Fruit fly (Drosophila melanogaster) whole organism, prepupa: Measurements from ENCODE around the gene Sfp24Ba.

ENCODE experiments used
- Blimp-1 ChIP-seq: fragments of 200-800 bp; sonication (Bioruptor generic); optimal IDR thresholded peaks from 3 replicates; lab custom pipeline; 2017; ENCODE audit warnings: missing biosample characterization, missing genetic modification characterization, mild to moderate bottlenecking, moderate library complexity, missing genetic modification reagents
- CG10631 ChIP-seq: fragments of 200-800 bp; sonication (Bioruptor generic); optimal IDR thresholded peaks from 2 replicates; lab custom pipeline; 2016; ENCODE audit warnings: missing biosample characterization, missing genetic modification characterization
- CG10669 ChIP-seq: fragments of 200-800 bp; sonication (Bioruptor generic); optimal IDR thresholded peaks from 3 replicates; lab custom pipeline; 2018; ENCODE audit warnings: missing biosample characterization, mild to moderate bottlenecking, missing genetic modification characterization, moderate library complexity
- CG11294 ChIP-seq: fragments of 200-800 bp; sonication (Bioruptor generic); IDR thresholded peaks from 2 replicates; pipeline ENCODE4 v1.3.6; 2022; ENCODE audit warnings: missing biosample characterization, missing genetic modification characterization
- CG11762 ChIP-seq: fragments of 200-800 bp; sonication (Bioruptor generic); optimal IDR thresholded peaks from 3 replicates; lab custom pipeline; 2016; ENCODE audit warnings: missing biosample characterization, missing genetic modification characterization; ENCODE audit not compliant: insufficient read depth
- CG11902 ChIP-seq: fragments of 200-800 bp; sonication (Bioruptor generic); optimal IDR thresholded peaks from 3 replicates; lab custom pipeline; 2016; ENCODE audit warnings: missing biosample characterization, missing genetic modification characterization
- CG15336 ChIP-seq: fragments of 200-800 bp; sonication (Bioruptor generic); IDR thresholded peaks from 2 replicates; pipeline ENCODE4 v1.3.6; 2022; ENCODE audit warnings: missing biosample characterization, missing genetic modification characterization
- CG1621 ChIP-seq: fragments of 200-800 bp; sonication (Bioruptor generic); optimal IDR thresholded peaks from 3 replicates; lab custom pipeline; 2018; ENCODE audit warnings: missing biosample characterization, mild to moderate bottlenecking, missing genetic modification characterization
- CG3032 ChIP-seq: fragments of 200-800 bp; optimal IDR thresholded peaks from 2 replicates; lab custom pipeline; 2019; ENCODE audit warnings: missing biosample characterization, mild to moderate bottlenecking, missing genetic modification characterization, moderate library complexity
- CG31627 ChIP-seq: fragments of 200-800 bp; sonication (Bioruptor generic); optimal IDR thresholded peaks from 3 replicates; lab custom pipeline; 2016; ENCODE audit warnings: missing biosample characterization, missing genetic modification characterization
- CG32006 ChIP-seq: fragments of 200-800 bp; sonication (Bioruptor generic); optimal IDR thresholded peaks from 3 replicates; lab custom pipeline; 2017; ENCODE audit warnings: missing biosample characterization, mild to moderate bottlenecking, missing genetic modification characterization
- CG4318 ChIP-seq: fragments of 200-800 bp; sonication (Bioruptor generic); optimal IDR thresholded peaks from 3 replicates; lab custom pipeline; 2017; ENCODE audit warnings: missing biosample characterization, mild to moderate bottlenecking, missing genetic modification characterization
- CG6276 ChIP-seq: fragments of 200-800 bp; sonication (Bioruptor generic); optimal IDR thresholded peaks from 2 replicates; lab custom pipeline; 2017; ENCODE audit warnings: missing biosample characterization, mild to moderate bottlenecking, missing genetic modification characterization
- CG6792 ChIP-seq: fragments of 200-800 bp; sonication (Bioruptor generic); optimal IDR thresholded peaks from 3 replicates; lab custom pipeline; 2016; ENCODE audit warnings: missing biosample characterization, missing genetic modification characterization
- CG6808 ChIP-seq: fragments of 200-800 bp; sonication (Bioruptor generic); optimal IDR thresholded peaks from 3 replicates; lab custom pipeline; 2017; ENCODE audit warnings: missing biosample characterization, missing genetic modification characterization, mild to moderate bottlenecking, moderate library complexity, missing genetic modification reagents
- CG6854 ChIP-seq: fragments of 200-800 bp; sonication (Bioruptor generic); optimal IDR thresholded peaks from 2 replicates; lab custom pipeline; 2017; ENCODE audit warnings: missing biosample characterization, mild to moderate bottlenecking, missing genetic modification characterization
- CG7368 ChIP-seq: fragments of 200-800 bp; sonication (Bioruptor generic); optimal IDR thresholded peaks from 3 replicates; lab custom pipeline; 2016; ENCODE audit warnings: missing biosample characterization, missing genetic modification characterization
- CG8319 ChIP-seq: fragments of 200-800 bp; sonication (Bioruptor generic); optimal IDR thresholded peaks from 3 replicates; lab custom pipeline; 2016; ENCODE audit warnings: missing biosample characterization, missing genetic modification characterization
- CG8632 ChIP-seq: fragments of 200-800 bp; sonication (Bioruptor generic); optimal IDR thresholded peaks from 3 replicates; lab custom pipeline; 2016; ENCODE audit warnings: missing biosample characterization, missing genetic modification characterization
- CG9139 ChIP-seq: fragments of 200-800 bp; sonication (Bioruptor generic); optimal IDR thresholded peaks from 3 replicates; lab custom pipeline; 2017; ENCODE audit warnings: missing biosample characterization, mild to moderate bottlenecking, missing genetic modification characterization
- Eip78C ChIP-seq: fragments of 200-800 bp; sonication (Bioruptor generic); peaks from one replicate; lab custom pipeline; 2016; ENCODE audit warnings: missing biosample characterization, missing genetic modification characterization
- Gug ChIP-seq: fragments of 200-800 bp; sonication (Bioruptor generic); IDR thresholded peaks from 2 replicates; pipeline ENCODE4 v1.3.6; 2022; ENCODE audit warnings: missing biosample characterization, missing genetic modification characterization
- Hr38 ChIP-seq: sonication (Bioruptor generic); optimal IDR thresholded peaks from 2 replicates; lab custom pipeline; 2016; ENCODE audit warnings: missing biosample characterization, missing genetic modification characterization
- Hr4 ChIP-seq: fragments of 200-800 bp; sonication (Bioruptor generic); optimal IDR thresholded peaks from 3 replicates; lab custom pipeline; 2016; ENCODE audit warnings: missing biosample characterization, missing genetic modification characterization
- Lpt ChIP-seq: fragments of 200-800 bp; sonication (Bioruptor generic); optimal IDR thresholded peaks from 3 replicates; lab custom pipeline; 2016; ENCODE audit warnings: missing biosample characterization, missing genetic modification characterization
- Met ChIP-seq: fragments of 200-800 bp; sonication (Bioruptor generic); optimal IDR thresholded peaks from 3 replicates; lab custom pipeline; 2016; ENCODE audit warnings: missing biosample characterization, missing genetic modification characterization
- OdsH ChIP-seq: fragments of 200-800 bp; sonication (Bioruptor generic); optimal IDR thresholded peaks from 3 replicates; lab custom pipeline; 2016; ENCODE audit warnings: missing biosample characterization, missing genetic modification characterization
- Sox14 ChIP-seq: fragments of 200-800 bp; sonication (Bioruptor generic); optimal IDR thresholded peaks from 3 replicates; lab custom pipeline; 2016; ENCODE audit warnings: missing biosample characterization, missing genetic modification characterization
- Sox15 ChIP-seq: fragments of 200-800 bp; sonication (Bioruptor generic); optimal IDR thresholded peaks from 3 replicates; lab custom pipeline; 2016; ENCODE audit warnings: missing biosample characterization, missing genetic modification characterization
- dac ChIP-seq: fragments of 200-800 bp; sonication (Bioruptor generic); optimal IDR thresholded peaks from 2 replicates; lab custom pipeline; 2017; ENCODE audit warnings: missing biosample characterization, mild to moderate bottlenecking, missing genetic modification characterization
- dsx ChIP-seq: fragments of 200-800 bp; optimal IDR thresholded peaks from 3 replicates; lab custom pipeline; 2019; ENCODE audit warnings: missing biosample characterization, mild to moderate bottlenecking, missing genetic modification characterization, moderate library complexity; ENCODE audit not compliant: poor library complexity, severe bottlenecking
- eg ChIP-seq: fragments of 200-800 bp; sonication (Bioruptor generic); IDR thresholded peaks from 3 replicates; pipeline ENCODE4 v1.3.6; 2022; ENCODE audit warnings: missing biosample characterization, missing genetic modification characterization
- fkh ChIP-seq: fragments of 200-800 bp; sonication (Bioruptor generic); optimal IDR thresholded peaks from 3 replicates; lab custom pipeline; 2017; ENCODE audit warnings: missing biosample characterization, mild to moderate bottlenecking, missing genetic modification characterization, moderate library complexity
- lz ChIP-seq: fragments of 200-800 bp; sonication (Bioruptor generic); optimal IDR thresholded peaks from 3 replicates; lab custom pipeline; 2016; ENCODE audit warnings: missing biosample characterization, missing genetic modification characterization
- net ChIP-seq: fragments of 200-800 bp; sonication (Bioruptor generic); optimal IDR thresholded peaks from 3 replicates; lab custom pipeline; 2016; ENCODE audit warnings: missing biosample characterization, missing genetic modification characterization
- spab ChIP-seq: fragments of 200-800 bp; sonication (Bioruptor generic); optimal IDR thresholded peaks from 2 replicates; lab custom pipeline; 2017; ENCODE audit warnings: missing biosample characterization, mild to moderate bottlenecking, missing genetic modification characterization, missing genetic modification reagents
- ss ChIP-seq, 2 experiments: fragments of 200-800 bp; sonication (Bioruptor generic); optimal IDR thresholded peaks; 2 replicates in 1 of 2; 3 replicates in 1 of 2; lab custom pipeline; 2017 to 2018; ENCODE audit warnings: mild to moderate bottlenecking in 2 of 2, missing biosample characterization in 2 of 2, missing genetic modification characterization in 2 of 2, moderate library complexity in 1 of 2
- svp ChIP-seq: fragments of 200-800 bp; sonication (Bioruptor generic); peaks from one replicate; lab custom pipeline; 2016; ENCODE audit warnings: missing biosample characterization, missing genetic modification characterization
- vri ChIP-seq: fragments of 200-800 bp; sonication (Bioruptor generic); optimal IDR thresholded peaks from 3 replicates; lab custom pipeline; 2016; ENCODE audit warnings: missing biosample characterization, mild to moderate bottlenecking, missing genetic modification characterization

Sfp24Ba gene

dm6 chr2L:3629466-3629865, 38.9 kb downstream of the Sfp24Ba start (continued):
- TF ChIP-seq dsx (GFP tag; lab: Kevin White, UChicago): peak; percentile 80
- TF ChIP-seq CG31627: peak; percentile 72
- peak; percentile 56 for TF ChIP-seq Sox14 (GFP tag; lab: Kevin White, UChicago)
- peak; percentile 95 for TF ChIP-seq svp (GFP tag; lab: Kevin White, UChicago)
- TF ChIP-seq lz: peak; percentile 71
- no peak for TF ChIP-seq Gug
- TF ChIP-seq CG32006 (GFP tag; lab: Kevin White, UChicago): peak; percentile 35
- peak; percentile 83 for TF ChIP-seq CG9139 (GFP tag; lab: Kevin White, UChicago)
- TF ChIP-seq OdsH (GFP tag; lab: Kevin White, UChicago): peak; percentile 80
- peak; percentile 70 for TF ChIP-seq Met (GFP tag; lab: Kevin White, UChicago)
- no peak for TF ChIP-seq Hr38 (GFP tag; lab: Kevin White, UChicago)
- peak; percentile 74 for TF ChIP-seq CG11762 (GFP tag; lab: Kevin White, UChicago)
- TF ChIP-seq Hr4 (GFP tag; lab: Kevin White, UChicago): peak; percentile 26
- peak; percentile 76 for TF ChIP-seq CG8319 (GFP tag; lab: Kevin White, UChicago)
- no peak for TF ChIP-seq vri
- TF ChIP-seq spab (GFP tag; lab: Kevin White, UChicago): peak; percentile 78
- TF ChIP-seq CG7368 (GFP tag; lab: Kevin White, UChicago): peak; percentile 65
- peak in 1 of 2 experiments; percentile 90 for TF ChIP-seq ss (GFP tag; optimal IDR thresholded peaks at IDR 0.05; lab: Kevin White, UChicago)
- TF ChIP-seq CG1621: peak; percentile 82
- peak; percentile 84 for TF ChIP-seq net (GFP tag; lab: Kevin White, UChicago)
- peak; percentile 78 for TF ChIP-seq CG10631 (GFP tag; lab: Kevin White, UChicago)
- TF ChIP-seq CG6854: no peak
- no peak for TF ChIP-seq dac (GFP tag; lab: Kevin White, UChicago)
- TF ChIP-seq CG15336 (GFP tag; lab: Robert Waterston, UW): peak; percentile 63
- TF ChIP-seq CG10669 (GFP tag; lab: Kevin White, UChicago): peak; percentile 83
- TF ChIP-seq CG11294: peak; percentile 25; the same call in 1 of the 2 replicates
- TF ChIP-seq CG6276 (GFP tag; lab: Kevin White, UChicago): no peak
- TF ChIP-seq eg (GFP tag; lab: Robert Waterston, UW): peak; percentile 78

dm6 chr2L:3628819-3629218, 39.5 kb downstream of the Sfp24Ba start:
- no peak for TF ChIP-seq CG8632
- TF ChIP-seq CG3032 (tag; lab: Kevin White, UChicago): no peak
- TF ChIP-seq eg (GFP tag; lab: Robert Waterston, UW): peak; percentile 29; the same call in 1 of the 3 replicates
- no peak for TF ChIP-seq Lpt (GFP tag; lab: Kevin White, UChicago)
- TF ChIP-seq CG11902 (GFP tag; lab: Kevin White, UChicago): no peak
- TF ChIP-seq CG6808: no peak
- no peak for TF ChIP-seq net (GFP tag; lab: Kevin White, UChicago)
- no peak for TF ChIP-seq CG11294
- TF ChIP-seq Eip78C: peak; percentile 25
- TF ChIP-seq Hr4 (GFP tag; lab: Kevin White, UChicago): no peak
- TF ChIP-seq CG4318 (GFP tag; lab: Kevin White, UChicago): no peak
- no peak for TF ChIP-seq CG10631 (GFP tag; lab: Kevin White, UChicago)
- no peak for TF ChIP-seq Sox15 (GFP tag; lab: Kevin White, UChicago)
- TF ChIP-seq fkh (GFP tag; lab: Kevin White, UChicago): peak; percentile 93
- TF ChIP-seq Blimp-1 (GFP tag; lab: Kevin White, UChicago): no peak
- no peak for TF ChIP-seq CG6792
- TF ChIP-seq OdsH (GFP tag; lab: Kevin White, UChicago): no peak
- TF ChIP-seq vri: peak; percentile 27
